Worm (Caenorhabditis elegans) whole organism, late embryonic: ENCODE results near the gene mnk-1.

ENCODE experiments used
- C08G9.2 ChIP-seq: sonication (generic microtip); optimal IDR thresholded peaks from 2 replicates; lab custom pipeline; 2016; ENCODE audit warnings: mild to moderate bottlenecking, missing genetic modification characterization, moderate library complexity, missing compliant biosample characterization
- K02D7.2 ChIP-seq: sonication (generic microtip); optimal IDR thresholded peaks from 2 replicates; lab custom pipeline; 2017; ENCODE audit warnings: mild to moderate bottlenecking, missing genetic modification characterization, missing compliant biosample characterization
- Y22D7AL.16 ChIP-seq: sonication (generic microtip); optimal IDR thresholded peaks from 2 replicates; lab custom pipeline; 2016; ENCODE audit warnings: missing genetic modification characterization, missing compliant biosample characterization
- ama-1 ChIP-seq: fragments of 150-350 bp; optimal IDR thresholded peaks from 2 replicates; lab custom pipeline; 2014
- ceh-2 ChIP-seq: sonication (generic microtip); optimal IDR thresholded peaks from 2 replicates; lab custom pipeline; 2016; ENCODE audit warnings: missing genotype, missing genetic modification characterization, missing compliant biosample characterization
- dve-1 ChIP-seq: sonication (generic microtip); optimal IDR thresholded peaks from 2 replicates; lab custom pipeline; 2017; ENCODE audit warnings: antibody characterized with exemption, mild to moderate bottlenecking, missing genetic modification characterization, missing compliant biosample characterization
- lin-11 ChIP-seq: fragments of 200-800 bp; sonication (Bioruptor generic); optimal IDR thresholded peaks from 2 replicates; lab custom pipeline; 2018; ENCODE audit warnings: mild to moderate bottlenecking, missing genetic modification characterization, missing compliant biosample characterization
- mec-3 ChIP-seq: sonication (generic microtip); optimal IDR thresholded peaks from 2 replicates; lab custom pipeline; 2016; ENCODE audit warnings: borderline replicate concordance, missing genetic modification characterization, missing compliant biosample characterization
- nfya-1 ChIP-seq: sonication (generic microtip); optimal IDR thresholded peaks from 2 replicates; lab custom pipeline; 2017; ENCODE audit warnings: missing genetic modification characterization, mild to moderate bottlenecking, missing compliant biosample characterization, antibody characterized with exemption, moderate library complexity
- pha-4 ChIP-seq: fragments of 150-350 bp; optimal IDR thresholded peaks from 2 replicates; lab custom pipeline; 2018; ENCODE audit warnings: missing biosample characterization, missing genetic modification reagents, missing genetic modification characterization

ce11 chrII:10537988-10538387, 16.9 kb downstream of the mnk-1 start:
- no peak for TF ChIP-seq dve-1 (tag; lab: Kevin White, UChicago)
- TF ChIP-seq pha-4 (tag; lab: Kevin White, UChicago) = no peak
- no peak for TF ChIP-seq mec-3 (tag; lab: Kevin White, UChicago)
- no peak for TF ChIP-seq Y22D7AL.16
- TF ChIP-seq C08G9.2 (tag; lab: Kevin White, UChicago) = peak; percentile 81
- no peak for TF ChIP-seq lin-11
- TF ChIP-seq ama-1 (lab: Kevin White, UChicago) = no peak
- TF ChIP-seq K02D7.2 (tag; lab: Kevin White, UChicago) = no peak
- TF ChIP-seq ceh-2 = peak; percentile 85
- no peak for TF ChIP-seq nfya-1 (tag; lab: Kevin White, UChicago)
